Fruit fly (Drosophila melanogaster) whole organism, embryonic: ENCODE results near the gene yellow-e3.

Experiments
- Aef1 ChIP-seq: fragments of 200-800 bp; sonication (Bioruptor generic); IDR thresholded peaks from 3 replicates; pipeline ENCODE4 v1.3.6; 2022; ENCODE audit warnings: missing biosample characterization, missing genetic modification characterization
- Atf-2 ChIP-seq: fragments of 200-800 bp; sonication (Bioruptor generic); optimal IDR thresholded peaks from 2 replicates; lab custom pipeline; 2016; ENCODE audit warnings: missing biosample characterization, missing genetic modification characterization
- Atf6 ChIP-seq: fragments of 200-800 bp; sonication (Bioruptor generic); IDR thresholded peaks from 2 replicates; pipeline ENCODE4 v1.3.6; 2022; ENCODE audit warnings: missing biosample characterization, missing genetic modification characterization
- Blimp-1 ChIP-seq: fragments of 200-800 bp; sonication (Bioruptor generic); optimal IDR thresholded peaks from 3 replicates; lab custom pipeline; 2018; ENCODE audit warnings: missing biosample characterization, missing genetic modification characterization, mild to moderate bottlenecking, moderate library complexity, missing genetic modification reagents
- BtbVII ChIP-seq: fragments of 200-800 bp; sonication (Bioruptor generic); optimal IDR thresholded peaks from 3 replicates; lab custom pipeline; 2017; ENCODE audit warnings: missing biosample characterization, mild to moderate bottlenecking, missing genetic modification characterization
- CG10959 ChIP-seq: fragments of 200-800 bp; sonication (Bioruptor generic); IDR thresholded peaks from 2 replicates; pipeline ENCODE4 v1.3.6; 2022; ENCODE audit warnings: missing biosample characterization, missing genetic modification characterization
- CG11093 ChIP-seq: fragments of 200-800 bp; sonication (Bioruptor generic); IDR thresholded peaks from 3 replicates; pipeline ENCODE4 v1.3.6; 2022; ENCODE audit warnings: missing biosample characterization, missing genetic modification characterization
- CG12155 ChIP-seq: fragments of 200-800 bp; sonication (Bioruptor generic); optimal IDR thresholded peaks from 3 replicates; lab custom pipeline; 2016; ENCODE audit warnings: missing biosample characterization, missing genetic modification characterization
- CG13123 ChIP-seq: fragments of 200-800 bp; sonication (Bioruptor generic); optimal IDR thresholded peaks from 2 replicates; lab custom pipeline; 2016; ENCODE audit warnings: missing biosample characterization, missing genetic modification characterization
- CG14014 ChIP-seq: fragments of 200-800 bp; sonication (Bioruptor generic); IDR thresholded peaks from 2 replicates; pipeline ENCODE4 v1.3.6; 2022; ENCODE audit warnings: missing biosample characterization, missing genetic modification characterization
- CG14667 ChIP-seq: fragments of 200-800 bp; sonication (Bioruptor generic); IDR thresholded peaks from 2 replicates; pipeline ENCODE4 v1.3.6; 2022; ENCODE audit warnings: missing biosample characterization, missing genetic modification characterization
- CG17829 ChIP-seq: fragments of 200-800 bp; optimal IDR thresholded peaks from 2 replicates; lab custom pipeline; 2019; ENCODE audit warnings: missing biosample characterization, mild to moderate bottlenecking, missing genetic modification characterization, moderate library complexity
- CG18262 ChIP-seq: fragments of 200-800 bp; optimal IDR thresholded peaks from 3 replicates; lab custom pipeline; 2019; ENCODE audit warnings: missing biosample characterization, mild to moderate bottlenecking, missing genetic modification characterization, moderate library complexity
- CG2889 ChIP-seq: fragments of 200-800 bp; sonication (Bioruptor generic); IDR thresholded peaks from 3 replicates; pipeline ENCODE4 v1.3.6; 2022; ENCODE audit warnings: missing biosample characterization, missing genetic modification characterization
- CG31388 ChIP-seq: fragments of 200-800 bp; sonication (Bioruptor generic); optimal IDR thresholded peaks from 2 replicates; lab custom pipeline; 2016; ENCODE audit warnings: missing biosample characterization, missing genetic modification characterization
- CG34422 ChIP-seq: fragments of 200-800 bp; sonication (Bioruptor generic); IDR thresholded peaks from 3 replicates; pipeline ENCODE4 v1.3.6; 2022; ENCODE audit warnings: missing biosample characterization, missing genetic modification characterization
- CG3995 ChIP-seq: fragments of 200-800 bp; sonication (Bioruptor generic); optimal IDR thresholded peaks from 3 replicates; lab custom pipeline; 2016; ENCODE audit warnings: missing biosample characterization, missing genetic modification characterization
- CG43689 ChIP-seq: fragments of 200-800 bp; sonication (Bioruptor generic); IDR thresholded peaks from 2 replicates; pipeline ENCODE4 v1.3.6; 2022; ENCODE audit warnings: missing biosample characterization, missing genetic modification characterization
- CG6175 ChIP-seq: fragments of 200-800 bp; sonication (Bioruptor generic); IDR thresholded peaks from 3 replicates; pipeline ENCODE4 v1.3.6; 2022; ENCODE audit warnings: missing biosample characterization, missing genetic modification characterization
- CG6654 ChIP-seq: fragments of 200-800 bp; sonication (Bioruptor generic); optimal IDR thresholded peaks from 2 replicates; lab custom pipeline; 2017; ENCODE audit warnings: missing biosample characterization, mild to moderate bottlenecking, missing genetic modification characterization
- CG7745 ChIP-seq: fragments of 200-800 bp; sonication (Bioruptor generic); optimal IDR thresholded peaks from 2 replicates; lab custom pipeline; 2018; ENCODE audit warnings: missing biosample characterization, mild to moderate bottlenecking, missing genetic modification characterization, moderate library complexity
- Camta ChIP-seq: fragments of 200-800 bp; sonication (Bioruptor generic); optimal IDR thresholded peaks from 2 replicates; lab custom pipeline; 2016; ENCODE audit warnings: missing biosample characterization, missing genetic modification characterization
- Dek ChIP-seq: fragments of 200-800 bp; sonication (Bioruptor generic); optimal IDR thresholded peaks from 3 replicates; lab custom pipeline; 2019; ENCODE audit warnings: missing biosample characterization, mild to moderate bottlenecking, missing genetic modification characterization, moderate library complexity
- Dp ChIP-seq: fragments of 200-800 bp; sonication (Bioruptor generic); optimal IDR thresholded peaks from 2 replicates; lab custom pipeline; 2018; ENCODE audit warnings: missing biosample characterization, mild to moderate bottlenecking, missing genetic modification characterization, moderate library complexity
- ERR ChIP-seq: fragments of 200-800 bp; sonication (Bioruptor generic); optimal IDR thresholded peaks from 2 replicates; lab custom pipeline; 2016; ENCODE audit warnings: missing biosample characterization, missing genetic modification characterization
- Fer3 ChIP-seq: fragments of 200-800 bp; sonication (Bioruptor generic); optimal IDR thresholded peaks from 2 replicates; lab custom pipeline; 2018; ENCODE audit warnings: missing biosample characterization, mild to moderate bottlenecking, missing genetic modification characterization, moderate library complexity
- Gug ChIP-seq: fragments of 200-800 bp; sonication (Bioruptor generic); IDR thresholded peaks from 4 replicates; pipeline ENCODE4 v1.3.6; 2022; ENCODE audit warnings: missing biosample characterization, missing genetic modification characterization
- H2.0 ChIP-seq: fragments of 200-800 bp; sonication (Bioruptor generic); IDR thresholded peaks from 2 replicates; pipeline ENCODE4 v1.3.6; 2022; ENCODE audit warnings: missing biosample characterization, missing genetic modification characterization
- MBD-R2 ChIP-seq: fragments of 200-800 bp; sonication (Bioruptor generic); IDR thresholded peaks from 2 replicates; pipeline ENCODE4 v1.3.6; 2022; ENCODE audit warnings: missing biosample characterization, missing genetic modification characterization
- NC2β ChIP-seq: fragments of 200-800 bp; sonication (Bioruptor generic); optimal IDR thresholded peaks from 2 replicates; lab custom pipeline; 2016; ENCODE audit warnings: missing biosample characterization, missing genetic modification characterization
- NFAT ChIP-seq: fragments of 200-800 bp; sonication (Bioruptor generic); IDR thresholded peaks from 2 replicates; pipeline ENCODE4 v1.3.6; 2022; ENCODE audit warnings: missing biosample characterization, missing genetic modification characterization
- NfI ChIP-seq: fragments of 200-800 bp; sonication (Bioruptor generic); optimal IDR thresholded peaks from 3 replicates; lab custom pipeline; 2018; ENCODE audit warnings: missing biosample characterization, mild to moderate bottlenecking, missing genetic modification characterization, moderate library complexity
- Six4 ChIP-seq: fragments of 200-800 bp; sonication (Bioruptor generic); optimal IDR thresholded peaks from 2 replicates; lab custom pipeline; 2016; ENCODE audit warnings: missing biosample characterization, missing genetic modification characterization
- Sox100B ChIP-seq: fragments of 200-800 bp; sonication (Bioruptor generic); optimal IDR thresholded peaks from 3 replicates; lab custom pipeline; 2018; ENCODE audit warnings: missing biosample characterization, mild to moderate bottlenecking, missing genetic modification characterization
- YL-1 ChIP-seq: fragments of 200-800 bp; sonication (Bioruptor generic); optimal IDR thresholded peaks from 3 replicates; lab custom pipeline; 2017; ENCODE audit warnings: missing biosample characterization, mild to moderate bottlenecking, missing genetic modification characterization
- ash1 ChIP-seq: fragments of 200-800 bp; sonication (Bioruptor generic); optimal IDR thresholded peaks from 2 replicates; lab custom pipeline; 2018; ENCODE audit warnings: missing biosample characterization, mild to moderate bottlenecking, missing genetic modification characterization
- cad ChIP-seq: fragments of >200 bp; optimal IDR thresholded peaks from 2 replicates; lab custom pipeline; 2017; ENCODE audit warnings: missing biosample characterization, missing genetic modification characterization
- chif ChIP-seq, 2 experiments: fragments of 200-800 bp; sonication (Bioruptor generic); optimal IDR thresholded peaks; 3 replicates each; lab custom pipeline; 2016; ENCODE audit warnings: missing biosample characterization in 2 of 2, missing genetic modification characterization in 2 of 2
- da ChIP-seq: fragments of 200-800 bp; sonication (Bioruptor generic); optimal IDR thresholded peaks from 2 replicates; lab custom pipeline; 2016; ENCODE audit warnings: missing biosample characterization, missing genetic modification characterization
- exex ChIP-seq: fragments of 200-800 bp; sonication (Bioruptor generic); optimal IDR thresholded peaks from 4 replicates; lab custom pipeline; 2018; ENCODE audit warnings: missing biosample characterization, mild to moderate bottlenecking, missing genetic modification characterization, moderate library complexity
- fd96Cb ChIP-seq: fragments of 200-800 bp; sonication (Bioruptor generic); optimal IDR thresholded peaks from 2 replicates; lab custom pipeline; 2018; ENCODE audit warnings: missing biosample characterization, mild to moderate bottlenecking, missing genetic modification characterization, moderate library complexity
- gsb-n ChIP-seq: fragments of 200-800 bp; sonication (Bioruptor generic); optimal IDR thresholded peaks from 3 replicates; lab custom pipeline; 2018; ENCODE audit warnings: missing biosample characterization, mild to moderate bottlenecking, missing genetic modification characterization
- h ChIP-seq: fragments of >200 bp; optimal IDR thresholded peaks from 2 replicates; lab custom pipeline; 2017
- luna ChIP-seq: fragments of 200-800 bp; sonication (Bioruptor generic); optimal IDR thresholded peaks from 2 replicates; lab custom pipeline; 2016; ENCODE audit warnings: missing biosample characterization, missing genetic modification characterization
- maf-S ChIP-seq: fragments of 200-800 bp; sonication (Bioruptor generic); optimal IDR thresholded peaks from 2 replicates; lab custom pipeline; 2016; ENCODE audit warnings: missing biosample characterization, missing genetic modification characterization
- nerfin-1 ChIP-seq: fragments of 200-800 bp; sonication (Bioruptor generic); optimal IDR thresholded peaks from 3 replicates; lab custom pipeline; 2019; ENCODE audit warnings: missing biosample characterization, mild to moderate bottlenecking, missing genetic modification characterization, moderate library complexity
- nmo ChIP-seq: fragments of 200-800 bp; sonication (Bioruptor generic); optimal IDR thresholded peaks from 2 replicates; lab custom pipeline; 2018; ENCODE audit warnings: missing biosample characterization, mild to moderate bottlenecking, missing genetic modification characterization, moderate library complexity
- pb ChIP-seq: fragments of 200-800 bp; sonication (Bioruptor generic); optimal IDR thresholded peaks from 3 replicates; lab custom pipeline; 2016; ENCODE audit warnings: missing biosample characterization, missing genetic modification characterization
- ro ChIP-seq: fragments of 200-800 bp; sonication (Bioruptor generic); IDR thresholded peaks from 2 replicates; pipeline ENCODE4 v1.3.6; 2022; ENCODE audit warnings: missing biosample characterization, missing genetic modification characterization
- sna ChIP-seq: fragments of 200-800 bp; sonication (Bioruptor generic); IDR thresholded peaks from 2 replicates; pipeline ENCODE4 v1.3.6; 2022; ENCODE audit warnings: missing biosample characterization, missing genetic modification characterization; ENCODE audit not compliant: partially characterized antibody
- tll ChIP-seq, 2 experiments: fragments of 200-800 bp in 1 of 2; fragments of >200 bp in 1 of 2; sonication (Bioruptor generic) in 1 of 2; optimal IDR thresholded peaks; 2 replicates each; lab custom pipeline; 2017 to 2019; ENCODE audit warnings: missing biosample characterization in 2 of 2, missing genetic modification characterization in 2 of 2, mild to moderate bottlenecking in 1 of 2, moderate library complexity in 1 of 2
- trh ChIP-seq: fragments of 200-800 bp; sonication (Bioruptor generic); optimal IDR thresholded peaks from 2 replicates; lab custom pipeline; 2016; ENCODE audit warnings: missing biosample characterization, missing genetic modification characterization
- usp ChIP-seq: fragments of >200 bp; optimal IDR thresholded peaks from 2 replicates; lab custom pipeline; 2017; ENCODE audit warnings: missing biosample characterization, missing genetic modification characterization

The yellow-e3 gene

dm6 chr3R:13446489-13446888 is 41.8 kb upstream of the yellow-e3 start (continued):
- TF ChIP-seq luna (no peak), h (lab: Kevin White, UChicago) (no peak), tll (GFP tag; optimal IDR thresholded peaks at IDR 0.05; lab: Kevin White, UChicago) (no peak), CG18262 (peak; percentile 76), CG7745 (tag; lab: Kevin White, UChicago) (no peak), sna (no peak), gsb-n (tag; lab: Kevin White, UChicago) (no peak), CG13123 (GFP tag; lab: Kevin White, UChicago) (no peak), nmo (peak; percentile 66), CG6654 (no peak), maf-S (GFP tag; lab: Kevin White, UChicago) (no peak), Atf-2 (no peak), NfI (peak; percentile 43), YL-1 (no peak), MBD-R2 (GFP tag; lab: Robert Waterston, UW) (no peak), usp (GFP tag; lab: Kevin White, UChicago) (no peak), CG3995 (GFP tag; lab: Kevin White, UChicago) (no peak), CG31388 (no peak), CG2889 (GFP tag; lab: Robert Waterston, UW) (no peak), Gug (GFP tag; lab: Robert Waterston, UW) (no peak), trh (GFP tag; lab: Kevin White, UChicago) (no peak), cad (GFP tag; lab: Kevin White, UChicago) (no peak), CG11093 (GFP tag; lab: Robert Waterston, UW) (no peak), NFAT (GFP tag; lab: Robert Waterston, UW) (0 out of 2 replicates have a peak, but pooled peaks have one; percentile 6), Blimp-1 (GFP tag; lab: Kevin White, UChicago) (peak; percentile 60), ash1 (no peak), Atf6 (GFP tag; lab: Robert Waterston, UW) (no peak), exex (tag; lab: Kevin White, UChicago) (no peak), Six4 (GFP tag; lab: Kevin White, UChicago) (peak; percentile 6), NC2β (no peak), CG43689 (no peak), ro (no peak), ERR (GFP tag; lab: Kevin White, UChicago) (no peak), Fer3 (tag; lab: Kevin White, UChicago) (peak; percentile 42), CG10959 (GFP tag; lab: Robert Waterston, UW) (no peak), fd96Cb (tag; lab: Kevin White, UChicago) (peak; percentile 60), Sox100B (peak; percentile 34), da (GFP tag; lab: Kevin White, UChicago) (no peak), BtbVII (no peak), CG14667 (GFP tag; lab: Robert Waterston, UW) (no peak), CG34422 (GFP tag; lab: Robert Waterston, UW) (no peak), chif (GFP tag; optimal IDR thresholded peaks at IDR 0.05; lab: Kevin White, UChicago) (peak in 1 of 2 experiments; percentile 47), CG17829 (tag; lab: Kevin White, UChicago) (peak; percentile 61), H2.0 (GFP tag; lab: Robert Waterston, UW) (no peak), CG14014 (GFP tag; lab: Robert Waterston, UW) (no peak), pb (no peak), CG6175 (GFP tag; lab: Robert Waterston, UW) (no peak), CG12155 (GFP tag; lab: Kevin White, UChicago) (peak; percentile 5), Aef1 (GFP tag; lab: Robert Waterston, UW) (no peak), nerfin-1 (tag; lab: Kevin White, UChicago) (peak; percentile 3), Dek (tag; lab: Kevin White, UChicago) (no peak), Camta (GFP tag; lab: Kevin White, UChicago) (peak; percentile 22), Dp (GFP tag; lab: Kevin White, UChicago) (no peak)
